Worm (Caenorhabditis elegans): ENCODE data around the gene vha-1.
A peak's percentile ranks its signal among the peaks of the same experiment; 100 is the strongest.

vha-1 gene

DNA sequence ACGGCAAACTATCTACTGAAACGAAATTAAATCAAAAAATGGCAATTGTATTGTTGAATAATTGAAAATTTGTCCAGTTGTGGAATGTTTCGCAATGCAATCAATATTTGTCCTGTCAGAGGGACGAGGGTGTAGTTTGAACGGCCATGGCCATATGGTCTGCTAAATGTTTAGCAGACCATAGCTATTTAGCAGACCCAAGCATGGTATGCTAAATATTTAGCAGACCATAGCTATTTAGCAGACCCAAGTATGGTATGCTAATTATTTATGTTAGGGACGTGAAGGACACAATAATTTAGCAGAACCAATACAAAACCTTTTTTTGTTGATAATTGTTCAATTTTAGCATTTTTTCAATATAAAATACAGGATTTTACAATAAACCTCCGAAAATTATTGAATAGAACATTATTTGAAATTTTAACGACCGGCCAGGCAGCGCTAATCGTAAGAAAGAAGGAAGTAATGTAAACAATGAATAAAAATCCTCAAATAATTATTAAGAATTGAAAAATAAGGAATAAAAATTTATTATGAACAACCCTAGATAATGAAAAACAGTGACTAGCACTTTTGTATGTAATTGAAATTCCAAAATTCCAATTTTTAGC, 24.1 kb downstream of the vha-1 start, which contains the start of gene riok-3:
Gene riok-3, minus strand, starts transcription at position 15 of the 614 bp plus-strand sequence.
- TF ChIP-seq mml-1 (tag; optimal IDR thresholded peaks at IDR 0.05) (no peak), ceh-28 (tag; optimal IDR thresholded peaks at IDR 0.05) (no peak), R02D3.7 (tag; optimal IDR thresholded peaks at IDR 0.05) (no peak), elt-2 (tag; optimal IDR thresholded peaks at IDR 0.05) (peak; percentile 20), egl-27 (tag; optimal IDR thresholded peaks at IDR 0.05) (no peak), tbx-2 (tag; optimal IDR thresholded peaks at IDR 0.05) (no peak), daf-12 (tag; optimal IDR thresholded peaks at IDR 0.05) (no peak), pha-4 (tag; optimal IDR thresholded peaks at IDR 0.05) (no peak), snpc-4 (tag; optimal IDR thresholded peaks at IDR 0.05) (no peak), fos-1 (tag; optimal IDR thresholded peaks at IDR 0.05) (no peak), nhr-77 (tag; optimal IDR thresholded peaks at IDR 0.05) (no peak), nhr-43 (tag; optimal IDR thresholded peaks at IDR 0.05; ENCODE audit: poor library complexity, severe bottlenecking) (no peak), lin-15B (tag; optimal IDR thresholded peaks at IDR 0.05) (no peak), nhr-23 (tag; optimal IDR thresholded peaks at IDR 0.05) (peak; percentile 36), ama-1 (optimal IDR thresholded peaks at IDR 0.05) (peak; percentile 62), zag-1 (tag; optimal IDR thresholded peaks at IDR 0.05) (no peak), nhr-12 (tag; optimal IDR thresholded peaks at IDR 0.05) (no peak), nfya-1 (tag; optimal IDR thresholded peaks at IDR 0.05; ENCODE audit: insufficient read depth) (peak; percentile 12), nhr-67 (tag; optimal IDR thresholded peaks at IDR 0.05) (no peak), eor-1 (tag; optimal IDR thresholded peaks at IDR 0.05) (no peak), nhr-11 (tag; optimal IDR thresholded peaks at IDR 0.05) (no peak), fkh-2 (tag; optimal IDR thresholded peaks at IDR 0.05) (no peak), nhr-25 (tag; optimal IDR thresholded peaks at IDR 0.05) (peak; percentile 33), ztf-11 (tag; optimal IDR thresholded peaks at IDR 0.05) (no peak), ceh-9 (tag; optimal IDR thresholded peaks at IDR 0.05) (no peak), ZK546.5 (tag; optimal IDR thresholded peaks at IDR 0.05) (no peak), pqm-1 (tag; optimal IDR thresholded peaks at IDR 0.05) (no peak), nhr-237 (tag; optimal IDR thresholded peaks at IDR 0.05) (no peak)

DNA sequence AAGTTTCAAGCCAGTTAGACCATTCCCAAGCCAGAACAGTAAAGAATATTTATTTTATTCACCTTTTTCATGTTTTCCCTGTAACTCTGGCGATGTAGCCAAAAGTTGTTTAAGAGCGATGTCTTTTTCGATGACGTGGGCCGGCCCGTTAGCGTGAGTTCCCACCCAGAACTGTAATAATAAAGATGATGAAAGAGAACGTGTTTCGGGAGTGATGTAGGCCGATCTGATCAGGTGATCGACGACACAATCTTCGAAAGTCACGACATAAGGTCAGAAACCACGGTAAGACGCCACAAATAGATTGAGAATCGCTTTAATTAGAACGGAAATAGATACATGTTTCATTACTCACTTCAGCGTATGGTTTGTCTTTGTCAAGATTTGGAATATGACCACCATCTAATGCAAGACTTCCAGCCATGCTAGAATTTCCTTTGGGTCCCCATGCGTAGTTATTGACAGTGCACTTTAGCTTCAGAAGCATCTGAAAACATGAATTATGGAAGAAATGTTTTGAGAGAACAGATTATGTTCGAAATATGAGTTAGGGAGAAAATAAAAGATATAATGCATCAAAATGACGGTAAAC, 26.0 kb downstream of the vha-1 start, which contains the start of gene ZK632.4:
Gene ZK632.4, minus strand, starts transcription at position 487 of the 592 bp plus-strand sequence.
- TF ChIP-seq nhr-76 (tag; optimal IDR thresholded peaks at IDR 0.05) = no peak
- TF ChIP-seq daf-12 (tag; optimal IDR thresholded peaks at IDR 0.05) = no peak
- no peak for TF ChIP-seq ZK546.5 (tag; optimal IDR thresholded peaks at IDR 0.05)
- TF ChIP-seq nhr-25 (tag; optimal IDR thresholded peaks at IDR 0.05) = peak; percentile 26
- TF ChIP-seq ama-1 (optimal IDR thresholded peaks at IDR 0.05) = no peak
- TF ChIP-seq elt-1 (tag; optimal IDR thresholded peaks at IDR 0.05) = no peak
- TF ChIP-seq sea-2 (GFP tag; optimal IDR thresholded peaks at IDR 0.05) = no peak
- no peak for TF ChIP-seq fos-1 (tag; optimal IDR thresholded peaks at IDR 0.05)
- TF ChIP-seq aly-2 (tag; optimal IDR thresholded peaks at IDR 0.05) = no peak
- peak; percentile 53 for TF ChIP-seq nhr-23 (tag; optimal IDR thresholded peaks at IDR 0.05)
- TF ChIP-seq ceh-28 (tag; optimal IDR thresholded peaks at IDR 0.05) = no peak
- TF ChIP-seq ztf-4 (tag; optimal IDR thresholded peaks at IDR 0.05) = no peak
- TF ChIP-seq nfya-1 (tag; optimal IDR thresholded peaks at IDR 0.05; ENCODE audit: insufficient read depth) = no peak
- TF ChIP-seq nhr-77 (tag; optimal IDR thresholded peaks at IDR 0.05) = no peak
- no peak for TF ChIP-seq fkh-2 (tag; optimal IDR thresholded peaks at IDR 0.05)
- no peak for TF ChIP-seq egl-5 (tag; optimal IDR thresholded peaks at IDR 0.05)
- no peak for TF ChIP-seq ceh-16 (tag; optimal IDR thresholded peaks at IDR 0.05)

DNA sequence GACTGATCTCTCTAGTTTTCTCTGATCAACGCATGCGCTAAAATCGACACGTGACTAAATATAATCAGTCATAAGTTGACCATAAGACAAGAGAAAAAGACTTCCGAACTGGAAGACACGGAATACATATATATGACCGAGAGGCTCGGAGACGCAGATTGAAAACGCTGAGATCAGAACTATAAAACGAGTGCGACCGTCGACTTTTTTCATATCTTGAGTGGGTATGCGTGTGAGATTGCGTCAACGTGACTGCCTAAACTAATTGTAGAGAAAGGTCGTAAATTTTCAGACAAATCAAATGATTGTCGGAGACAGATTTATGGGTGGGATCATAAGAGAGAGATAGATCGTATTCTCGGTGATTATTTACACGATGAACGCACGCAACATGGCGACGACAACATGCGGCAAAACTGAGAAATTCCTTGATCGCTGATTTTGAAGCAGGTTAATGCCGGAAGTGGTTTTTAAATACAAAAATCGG, 26.5 kb downstream of the vha-1 start:
- TF ChIP-seq jun-1 (tag; optimal IDR thresholded peaks at IDR 0.05) (peak; percentile 55), mdl-1 (tag; optimal IDR thresholded peaks at IDR 0.05) (peak; percentile 32), pqm-1 (tag; optimal IDR thresholded peaks at IDR 0.05) (peak; percentile 48), lin-15B (tag; optimal IDR thresholded peaks at IDR 0.05) (no peak), nhr-23 (tag; optimal IDR thresholded peaks at IDR 0.05) (peak; percentile 49), elt-2 (tag; optimal IDR thresholded peaks at IDR 0.05) (peak; percentile 65), elt-1 (tag; optimal IDR thresholded peaks at IDR 0.05) (no peak), hmg-11 (tag; optimal IDR thresholded peaks at IDR 0.05) (no peak), ama-1 (optimal IDR thresholded peaks at IDR 0.05) (peak; percentile 82), nhr-25 (tag; optimal IDR thresholded peaks at IDR 0.05) (peak; percentile 67), nhr-43 (tag; optimal IDR thresholded peaks at IDR 0.05; ENCODE audit: poor library complexity, severe bottlenecking) (peak; percentile 80), nfya-1 (tag; optimal IDR thresholded peaks at IDR 0.05; ENCODE audit: insufficient read depth) (peak; percentile 10)
